Fruit fly (Drosophila melanogaster): ENCODE measurements around the gene CG5194.

- TF ChIP-seq fru (GFP tag; optimal IDR thresholded peaks at IDR 0.05) (no peak), Dfd (GFP tag; optimal IDR thresholded peaks at IDR 0.05) (no peak), pan (optimal IDR thresholded peaks at IDR 0.05) (no peak), lola (GFP tag; optimal IDR thresholded peaks at IDR 0.05) (no peak), h (GFP tag; optimal IDR thresholded peaks at IDR 0.05) (no peak), GATAd (GFP tag; optimal IDR thresholded peaks at IDR 0.05) (no peak), usp (GFP tag; optimal IDR thresholded peaks at IDR 0.05) (no peak), Vsx2 (GFP tag; optimal IDR thresholded peaks at IDR 0.05; ENCODE audit: partially characterized antibody) (no peak), Myc (optimal IDR thresholded peaks at IDR 0.05) (no peak), psq (GFP tag; optimal IDR thresholded peaks at IDR 0.05) (no peak), OdsH (GFP tag; optimal IDR thresholded peaks at IDR 0.05) (no peak)
These were observed 4.1 kb upstream of the CG5194 start for dm6 chr3L:9013745-9014144.

Data from whole organism, wandering third instar larva.